Fruit fly (Drosophila melanogaster) whole organism, embryonic: ENCODE measurements around the gene Pif1B.

ENCODE experiments used
- Awh ChIP-seq: fragments of 200-800 bp; sonication (Bioruptor generic); IDR thresholded peaks from 2 replicates; pipeline ENCODE4, ENCODE4 v1.3.6; 2022; ENCODE audit warnings: missing biosample characterization, missing genetic modification characterization
- CG10209 ChIP-seq: fragments of 200-800 bp; sonication (Bioruptor generic); optimal IDR thresholded peaks from 3 replicates; lab custom pipeline; 2017; ENCODE audit warnings: missing biosample characterization, mild to moderate bottlenecking, missing genetic modification characterization, missing genetic modification reagents
- CG10366 ChIP-seq: fragments of 200-800 bp; sonication (Bioruptor generic); IDR thresholded peaks from 2 replicates; pipeline ENCODE4 v1.3.6; 2022; ENCODE audit warnings: missing biosample characterization, missing genetic modification characterization
- CG10462 ChIP-seq: fragments of 200-800 bp; sonication (Bioruptor generic); optimal IDR thresholded peaks from 2 replicates; lab custom pipeline; 2016; ENCODE audit warnings: missing biosample characterization, missing genetic modification characterization
- CG12391 ChIP-seq: fragments of 200-800 bp; sonication (Bioruptor generic); optimal IDR thresholded peaks from 3 replicates; lab custom pipeline; 2018; ENCODE audit warnings: missing biosample characterization, mild to moderate bottlenecking, missing genetic modification characterization, moderate library complexity
- CG13424 ChIP-seq: fragments of 200-800 bp; sonication (Bioruptor generic); optimal IDR thresholded peaks from 2 replicates; lab custom pipeline; 2019; ENCODE audit warnings: missing biosample characterization, mild to moderate bottlenecking, missing genetic modification characterization, moderate library complexity
- CG14441 ChIP-seq: fragments of 200-800 bp; sonication (Bioruptor generic); IDR thresholded peaks from 2 replicates; pipeline ENCODE4 v1.3.6; 2022; ENCODE audit warnings: missing biosample characterization, missing genetic modification characterization
- CG14710 ChIP-seq: fragments of 200-800 bp; sonication (Bioruptor generic); optimal IDR thresholded peaks from 3 replicates; lab custom pipeline; 2019; ENCODE audit warnings: missing biosample characterization, mild to moderate bottlenecking, missing genetic modification characterization, moderate library complexity
- CG15269 ChIP-seq: fragments of 200-800 bp; sonication (Bioruptor generic); optimal IDR thresholded peaks from 2 replicates; lab custom pipeline; 2018; ENCODE audit warnings: missing biosample characterization, mild to moderate bottlenecking, missing genetic modification characterization, moderate library complexity
- CG15479 ChIP-seq: fragments of 200-800 bp; sonication (Bioruptor generic); optimal IDR thresholded peaks from 3 replicates; lab custom pipeline; 2019; ENCODE audit warnings: missing biosample characterization, mild to moderate bottlenecking, missing genetic modification characterization, moderate library complexity
- CG16815 ChIP-seq: fragments of 200-800 bp; sonication (Bioruptor generic); optimal IDR thresholded peaks from 3 replicates; lab custom pipeline; 2017; ENCODE audit warnings: missing biosample characterization, mild to moderate bottlenecking, missing genetic modification characterization
- CG18619 ChIP-seq: fragments of 200-800 bp; sonication (Bioruptor generic); optimal IDR thresholded peaks from 3 replicates; lab custom pipeline; 2017; ENCODE audit warnings: missing biosample characterization, mild to moderate bottlenecking, missing genetic modification characterization
- CG18764 ChIP-seq: fragments of 200-800 bp; sonication (Bioruptor generic); optimal IDR thresholded peaks from 3 replicates; lab custom pipeline; 2016; ENCODE audit warnings: missing biosample characterization, missing genetic modification characterization
- CG2116 ChIP-seq: fragments of 200-800 bp; sonication (Bioruptor generic); optimal IDR thresholded peaks from 3 replicates; lab custom pipeline; 2018; ENCODE audit warnings: missing biosample characterization, mild to moderate bottlenecking, missing genetic modification characterization
- CG42726 ChIP-seq: fragments of 200-800 bp; sonication (Bioruptor generic); IDR thresholded peaks from 2 replicates; pipeline ENCODE4 v1.3.6; 2022; ENCODE audit warnings: missing biosample characterization, missing genetic modification characterization; ENCODE audit not compliant: partially characterized antibody
- CG4424 ChIP-seq: fragments of 200-800 bp; sonication (Bioruptor generic); optimal IDR thresholded peaks from 3 replicates; lab custom pipeline; 2016; ENCODE audit warnings: missing biosample characterization, missing genetic modification characterization
- CG5180 ChIP-seq: fragments of 200-800 bp; sonication (Bioruptor generic); optimal IDR thresholded peaks from 3 replicates; lab custom pipeline; 2017; ENCODE audit warnings: missing biosample characterization, missing genetic modification characterization, mild to moderate bottlenecking, moderate library complexity, missing genetic modification reagents
- CG6654 ChIP-seq: fragments of 200-800 bp; sonication (Bioruptor generic); optimal IDR thresholded peaks from 2 replicates; lab custom pipeline; 2017; ENCODE audit warnings: missing biosample characterization, mild to moderate bottlenecking, missing genetic modification characterization
- CG7556 ChIP-seq: fragments of 200-800 bp; sonication (Bioruptor generic); optimal IDR thresholded peaks from 2 replicates; lab custom pipeline; 2017; ENCODE audit warnings: missing biosample characterization, mild to moderate bottlenecking, missing genetic modification characterization
- CG8388 ChIP-seq: fragments of 200-800 bp; sonication (Bioruptor generic); optimal IDR thresholded peaks from 2 replicates; lab custom pipeline; 2019; ENCODE audit warnings: missing biosample characterization, mild to moderate bottlenecking, missing genetic modification characterization, moderate library complexity
- CG8924 ChIP-seq: fragments of 200-800 bp; optimal IDR thresholded peaks from 3 replicates; lab custom pipeline; 2019; ENCODE audit warnings: missing biosample characterization, mild to moderate bottlenecking, missing genetic modification characterization, moderate library complexity
- CG8944 ChIP-seq: fragments of 200-800 bp; sonication (Bioruptor generic); optimal IDR thresholded peaks from 3 replicates; lab custom pipeline; 2016; ENCODE audit warnings: missing biosample characterization, missing genetic modification characterization
- CG9437 ChIP-seq: fragments of 200-800 bp; sonication (Bioruptor generic); optimal IDR thresholded peaks from 2 replicates; lab custom pipeline; 2018; ENCODE audit warnings: missing biosample characterization, mild to moderate bottlenecking, missing genetic modification characterization
- CG9609 ChIP-seq: fragments of 200-800 bp; sonication (Bioruptor generic); optimal IDR thresholded peaks from 3 replicates; lab custom pipeline; 2016; ENCODE audit warnings: missing biosample characterization, missing genetic modification characterization
- Chrac-16 ChIP-seq: fragments of 200-800 bp; sonication (Bioruptor generic); optimal IDR thresholded peaks from 3 replicates; lab custom pipeline; 2016; ENCODE audit warnings: missing biosample characterization, missing genetic modification characterization
- CrebB ChIP-seq: fragments of 200-800 bp; sonication (Bioruptor generic); optimal IDR thresholded peaks from 3 replicates; lab custom pipeline; 2018; ENCODE audit warnings: missing biosample characterization, mild to moderate bottlenecking, missing genetic modification characterization
- D19A ChIP-seq: fragments of 200-800 bp; optimal IDR thresholded peaks from 3 replicates; lab custom pipeline; 2019; ENCODE audit warnings: missing biosample characterization, mild to moderate bottlenecking, missing genetic modification characterization, moderate library complexity
- Eip74EF ChIP-seq, 2 experiments: fragments of 200-800 bp in 1 of 2; fragments of >200 bp in 1 of 2; sonication (Bioruptor generic) in 1 of 2; optimal IDR thresholded peaks; 2 replicates each; lab custom pipeline; 2017 to 2019; ENCODE audit warnings: missing biosample characterization in 2 of 2, missing genetic modification characterization in 2 of 2, mild to moderate bottlenecking in 1 of 2, moderate library complexity in 1 of 2
- Ets97D ChIP-seq: fragments of 200-800 bp; sonication (Bioruptor generic); optimal IDR thresholded peaks from 3 replicates; lab custom pipeline; 2016; ENCODE audit warnings: missing biosample characterization, missing genetic modification characterization
- HmgD ChIP-seq: fragments of 200-800 bp; sonication (Bioruptor generic); optimal IDR thresholded peaks from 3 replicates; lab custom pipeline; 2016; ENCODE audit warnings: missing biosample characterization, missing genetic modification characterization
- Lhr ChIP-seq: fragments of 200-800 bp; sonication (Bioruptor generic); optimal IDR thresholded peaks from 3 replicates; lab custom pipeline; 2017; ENCODE audit warnings: mild to moderate bottlenecking, missing biosample characterization, missing genetic modification reagents, missing genetic modification characterization
- Mes4 ChIP-seq: fragments of 200-800 bp; sonication (Bioruptor generic); optimal IDR thresholded peaks from 2 replicates; lab custom pipeline; 2016; ENCODE audit warnings: missing biosample characterization, missing genetic modification characterization
- Mrtf ChIP-seq: fragments of 200-800 bp; sonication (Bioruptor generic); IDR thresholded peaks from 3 replicates; pipeline ENCODE4 v1.3.6; 2022; ENCODE audit warnings: missing biosample characterization, missing genetic modification characterization
- Sox100B ChIP-seq: fragments of 200-800 bp; sonication (Bioruptor generic); optimal IDR thresholded peaks from 3 replicates; lab custom pipeline; 2018; ENCODE audit warnings: missing biosample characterization, mild to moderate bottlenecking, missing genetic modification characterization
- Ssrp ChIP-seq: fragments of 200-800 bp; sonication (Bioruptor generic); optimal IDR thresholded peaks from 2 replicates; lab custom pipeline; 2018; ENCODE audit warnings: missing biosample characterization, mild to moderate bottlenecking, missing genetic modification characterization, moderate library complexity
- ap ChIP-seq: fragments of 200-800 bp; sonication (Bioruptor generic); IDR thresholded peaks from 2 replicates; pipeline ENCODE4 v1.3.6; 2022; ENCODE audit warnings: missing biosample characterization, missing genetic modification characterization
- cwo ChIP-seq: fragments of 200-800 bp; sonication (Bioruptor generic); optimal IDR thresholded peaks from 3 replicates; lab custom pipeline; 2017; ENCODE audit warnings: missing biosample characterization, missing genetic modification characterization, mild to moderate bottlenecking, moderate library complexity, missing genetic modification reagents
- da ChIP-seq: fragments of 200-800 bp; sonication (Bioruptor generic); optimal IDR thresholded peaks from 2 replicates; lab custom pipeline; 2016; ENCODE audit warnings: missing biosample characterization, missing genetic modification characterization
- disco-r ChIP-seq: fragments of 200-800 bp; sonication (Bioruptor generic); optimal IDR thresholded peaks from 2 replicates; lab custom pipeline; 2016; ENCODE audit warnings: missing biosample characterization, missing genetic modification characterization
- grn ChIP-seq: fragments of 200-800 bp; sonication (Bioruptor generic); optimal IDR thresholded peaks from 3 replicates; lab custom pipeline; 2017; ENCODE audit warnings: missing biosample characterization, missing genetic modification characterization
- gsb-n ChIP-seq: fragments of 200-800 bp; sonication (Bioruptor generic); optimal IDR thresholded peaks from 3 replicates; lab custom pipeline; 2018; ENCODE audit warnings: missing biosample characterization, mild to moderate bottlenecking, missing genetic modification characterization
- hkb ChIP-seq, 2 experiments: fragments of 200-800 bp in 1 of 2; fragments of >200 bp in 1 of 2; sonication (Bioruptor generic) in 1 of 2; IDR thresholded peaks in 1 of 2; optimal IDR thresholded peaks in 1 of 2; 2 replicates each; pipeline versions ENCODE4 v1.3.6 to Lab custom; 2017 to 2022; ENCODE audit warnings: missing biosample characterization in 1 of 2, missing genetic modification characterization in 1 of 2
- onecut ChIP-seq: fragments of 200-800 bp; sonication (Bioruptor generic); IDR thresholded peaks from 2 replicates; pipeline ENCODE4 v1.3.6; 2022; ENCODE audit warnings: missing biosample characterization, missing genetic modification characterization
- sd ChIP-seq: fragments of 200-800 bp; sonication (Bioruptor generic); optimal IDR thresholded peaks from 3 replicates; lab custom pipeline; 2018; ENCODE audit warnings: missing biosample characterization, mild to moderate bottlenecking, missing genetic modification characterization, moderate library complexity
- sima ChIP-seq: fragments of 200-800 bp; sonication (Bioruptor generic); optimal IDR thresholded peaks from 2 replicates; lab custom pipeline; 2016; ENCODE audit warnings: missing biosample characterization, missing genetic modification characterization
- sug ChIP-seq: fragments of 200-800 bp; optimal IDR thresholded peaks from 2 replicates; lab custom pipeline; 2019; ENCODE audit warnings: missing biosample characterization, mild to moderate bottlenecking, missing genetic modification characterization, moderate library complexity
- ttk ChIP-seq: fragments of 200-800 bp; sonication (Bioruptor generic); IDR thresholded peaks from 2 replicates; pipeline ENCODE4 v2.1.2; 2022; ENCODE audit warnings: missing biosample characterization, missing genetic modification characterization
- tup ChIP-seq: fragments of 200-800 bp; sonication (Bioruptor generic); optimal IDR thresholded peaks from 2 replicates; lab custom pipeline; 2016; ENCODE audit warnings: missing biosample characterization, mild to moderate bottlenecking, missing genetic modification characterization, moderate library complexity
- vfl ChIP-seq: fragments of 200-800 bp; sonication (Bioruptor generic); optimal IDR thresholded peaks from 2 replicates; lab custom pipeline; 2016; ENCODE audit warnings: missing biosample characterization, missing genetic modification characterization

Gene Pif1B

dm6 chr3R:8808518-8808921, 7.5 kb upstream of the Pif1B start (continued):
- TF ChIP-seq sd (peak; percentile 51), CG5180 (GFP tag; lab: Kevin White, UChicago) (no peak), CG18619 (GFP tag; lab: Kevin White, UChicago) (peak; percentile 63), grn (GFP tag; lab: Kevin White, UChicago) (peak; percentile 73), ap (GFP tag; lab: Robert Waterston, UW) (no peak), HmgD (no peak), ttk (GFP tag; lab: Robert Waterston, UW) (0 out of 2 replicates have a peak, but pooled peaks have one; percentile 33), Ssrp (tag; lab: Kevin White, UChicago) (peak; percentile 78), Sox100B (GFP tag; lab: Kevin White, UChicago) (peak; percentile 74), Eip74EF (GFP tag; optimal IDR thresholded peaks at IDR 0.05; lab: Kevin White, UChicago) (peak in 1 of 2 experiments; percentile 5), tup (GFP tag; lab: Kevin White, UChicago) (peak; percentile 18), sug (no peak), Mrtf (GFP tag; lab: Robert Waterston, UW) (no peak), vfl (GFP tag; lab: Kevin White, UChicago) (peak; percentile 60), CG15269 (tag; lab: Kevin White, UChicago) (peak; percentile 34), CG8388 (peak; percentile 82), CrebB (no peak), CG18764 (GFP tag; lab: Kevin White, UChicago) (peak; percentile 68), Ets97D (GFP tag; lab: Kevin White, UChicago) (no peak), CG16815 (GFP tag; lab: Kevin White, UChicago) (peak; percentile 89), CG12391 (peak; percentile 90), onecut (GFP tag; lab: Robert Waterston, UW) (peak; percentile 64), CG14710 (tag; lab: Kevin White, UChicago) (peak; percentile 95), CG10209 (GFP tag; lab: Kevin White, UChicago) (peak; percentile 68), Awh (GFP tag; lab: Robert Waterston, UW) (peak; percentile 40; the same call in 1 of the 2 replicates), CG15479 (peak; percentile 81), CG8944 (peak; percentile 54), CG7556 (GFP tag; lab: Kevin White, UChicago) (peak; percentile 86), CG4424 (GFP tag; lab: Kevin White, UChicago) (peak; percentile 85), Mes4 (peak; percentile 49), gsb-n (tag; lab: Kevin White, UChicago) (peak; percentile 85), CG42726 (GFP tag; lab: Robert Waterston, UW) (no peak), disco-r (peak; percentile 51), CG9437 (GFP tag; lab: Kevin White, UChicago) (peak; percentile 44), hkb (optimal IDR thresholded peaks at IDR 0.05; lab: Kevin White, UChicago) (no peak), hkb (GFP tag; IDR thresholded peaks at IDR 0.05; lab: Robert Waterston, UW) (peak; percentile 54; the same call in 1 of the 2 replicates), CG9609 (GFP tag; lab: Kevin White, UChicago) (peak; percentile 63), D19A (tag; lab: Kevin White, UChicago) (peak; percentile 98), da (GFP tag; lab: Kevin White, UChicago) (peak; percentile 74), CG10462 (GFP tag; lab: Kevin White, UChicago) (peak; percentile 65), cwo (GFP tag; lab: Kevin White, UChicago) (peak; percentile 8), Chrac-16 (GFP tag; lab: Kevin White, UChicago) (peak; percentile 83), Lhr (GFP tag; lab: Kevin White, UChicago) (peak; percentile 44), CG6654 (peak; percentile 22), CG10366 (GFP tag; lab: Robert Waterston, UW) (no peak), CG13424 (tag; lab: Kevin White, UChicago) (peak; percentile 77), CG2116 (peak; percentile 49), CG14441 (peak; percentile 6; the same call in 1 of the 2 replicates), CG8924 (tag; lab: Kevin White, UChicago) (peak; percentile 90), sima (GFP tag; lab: Kevin White, UChicago) (no peak)
